Fruit fly (Drosophila melanogaster) whole organism, wandering third instar larva: Measurements from ENCODE around the gene CG32537.

Experiments
- Abd-B ChIP-seq: fragments of >200 bp; optimal IDR thresholded peaks from 2 replicates; lab custom pipeline; 2017; ENCODE audit warnings: missing biosample characterization, missing genetic modification characterization
- br ChIP-seq: fragments of 200-800 bp; sonication (Bioruptor generic); optimal IDR thresholded peaks from 2 replicates; lab custom pipeline; 2016; ENCODE audit warnings: missing biosample characterization, missing genetic modification characterization
- dl ChIP-seq, 2 experiments: fragments of 175-275, 200-275 bp in 1 of 2; fragments of 200-275 bp in 1 of 2; sonication (Bioruptor generic); optimal IDR thresholded peaks; lab custom pipeline; 2018; ENCODE audit warnings: mild to moderate bottlenecking in 2 of 2, missing biosample characterization in 2 of 2, missing genetic modification characterization in 2 of 2, moderate library complexity in 2 of 2; ENCODE audit not compliant: partially characterized antibody in 2 of 2, insufficient read depth in 1 of 2
- lola ChIP-seq: fragments of >200 bp; optimal IDR thresholded peaks from 2 replicates; lab custom pipeline; 2017; ENCODE audit warnings: missing biosample characterization, missing genetic modification characterization

dm6 chrX:19295831-19296423 is 19.6 kb upstream of the CG32537 start:
- no peak for TF ChIP-seq dl (GFP tag; optimal IDR thresholded peaks at IDR 0.05; lab: Kevin White, UChicago; ENCODE audit: insufficient read depth in 1 of 2, partially characterized antibody in 2 of 2)
- TF ChIP-seq br (GFP tag; lab: Kevin White, UChicago), result no peak
- no peak for TF ChIP-seq Abd-B
- TF ChIP-seq lola, result no peak
